Worm (Caenorhabditis elegans): ENCODE results near the gene ZK418.6.

DNA sequence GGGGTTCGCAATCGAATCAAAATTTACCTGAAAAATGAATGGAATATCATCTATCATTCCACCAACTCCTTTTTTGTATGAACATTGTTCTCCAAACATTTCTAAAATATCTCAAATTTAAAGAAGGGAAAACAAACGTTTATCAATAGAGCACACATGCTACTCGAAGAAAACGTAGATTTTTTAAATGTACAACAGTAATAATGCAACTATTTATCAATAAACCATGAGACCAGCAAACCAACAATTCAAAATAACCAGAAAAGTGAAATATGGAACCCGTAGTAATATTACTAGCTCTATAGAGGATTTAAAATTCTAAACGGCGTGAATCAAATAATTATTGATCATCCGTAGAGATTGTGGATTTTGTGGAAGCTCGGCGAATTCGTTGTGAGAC is at the start of gene ZK418.6:
- TF ChIP-seq R02D3.7 (tag; optimal IDR thresholded peaks at IDR 0.05): no peak
- TF ChIP-seq egl-27 (tag; optimal IDR thresholded peaks at IDR 0.05): no peak
- TF ChIP-seq unc-62 (GFP tag; optimal IDR thresholded peaks at IDR 0.05 in 1 of 2): no peak
- no peak for TF ChIP-seq unc-62 (tag; optimal IDR thresholded peaks at IDR 0.05)
- TF ChIP-seq hlh-30 (tag; optimal IDR thresholded peaks at IDR 0.05; ENCODE audit: insufficient read depth): no peak
- no peak for TF ChIP-seq dpl-1 (GFP tag; optimal IDR thresholded peaks at IDR 0.05)
- no peak for TF ChIP-seq F44E2.7 (GFP tag; IDR thresholded peaks at IDR 0.05)
- no peak for TF ChIP-seq set-16 (GFP tag; IDR thresholded peaks at IDR 0.05)
- no peak for TF ChIP-seq T20F7.1 (GFP tag; optimal IDR thresholded peaks at IDR 0.05)
- TF ChIP-seq arid-1 (GFP tag; conservative IDR thresholded peaks at IDR 0.05): no peak
- no peak for TF ChIP-seq tra-1 (GFP tag; IDR thresholded peaks at IDR 0.05)
